Fruit fly (Drosophila melanogaster) whole organism, embryonic: ENCODE data around the gene anox.

Source experiments
- Atf3 ChIP-seq: fragments of 200-800 bp; sonication (Bioruptor generic); optimal IDR thresholded peaks from 3 replicates; lab custom pipeline; 2016; ENCODE audit warnings: missing biosample characterization, missing genetic modification characterization
- CG10147 ChIP-seq: fragments of 200-800 bp; sonication (Bioruptor generic); optimal IDR thresholded peaks from 2 replicates; lab custom pipeline; 2019; ENCODE audit warnings: missing biosample characterization, mild to moderate bottlenecking, missing genetic modification characterization, moderate library complexity
- CG10267 ChIP-seq: fragments of 200-800 bp; sonication (Bioruptor generic); optimal IDR thresholded peaks from 2 replicates; lab custom pipeline; 2018; ENCODE audit warnings: missing biosample characterization, mild to moderate bottlenecking, missing genetic modification characterization, moderate library complexity
- CG10321 ChIP-seq: fragments of 200-800 bp; sonication (Bioruptor generic); IDR thresholded peaks from 2 replicates; pipeline ENCODE4 v1.3.6; 2022; ENCODE audit warnings: missing biosample characterization, missing genetic modification characterization
- CG13624 ChIP-seq: fragments of 200-800 bp; sonication (Bioruptor generic); optimal IDR thresholded peaks from 2 replicates; lab custom pipeline; 2016; ENCODE audit warnings: missing biosample characterization, missing genetic modification characterization
- CG14441 ChIP-seq: fragments of 200-800 bp; sonication (Bioruptor generic); IDR thresholded peaks from 2 replicates; pipeline ENCODE4 v1.3.6; 2022; ENCODE audit warnings: missing biosample characterization, missing genetic modification characterization
- CG15479 ChIP-seq: fragments of 200-800 bp; sonication (Bioruptor generic); optimal IDR thresholded peaks from 3 replicates; lab custom pipeline; 2019; ENCODE audit warnings: missing biosample characterization, mild to moderate bottlenecking, missing genetic modification characterization, moderate library complexity
- CG15696 ChIP-seq: fragments of 200-800 bp; sonication (Bioruptor generic); optimal IDR thresholded peaks from 2 replicates; lab custom pipeline; 2019; ENCODE audit warnings: missing biosample characterization, mild to moderate bottlenecking, missing genetic modification characterization, moderate library complexity
- CG16779 ChIP-seq: fragments of 200-800 bp; sonication (Bioruptor generic); IDR thresholded peaks from 2 replicates; pipeline ENCODE4 v1.3.6; 2022; ENCODE audit warnings: missing biosample characterization, missing genetic modification characterization
- CG17328 ChIP-seq: fragments of 200-800 bp; sonication (Bioruptor generic); IDR thresholded peaks from 2 replicates; pipeline ENCODE4 v1.3.6; 2022; ENCODE audit warnings: missing biosample characterization, missing genetic modification characterization
- CG17385 ChIP-seq: fragments of 200-800 bp; sonication (Bioruptor generic); optimal IDR thresholded peaks from 3 replicates; lab custom pipeline; 2018; ENCODE audit warnings: missing biosample characterization, mild to moderate bottlenecking, missing genetic modification characterization
- CG17829 ChIP-seq: fragments of 200-800 bp; optimal IDR thresholded peaks from 2 replicates; lab custom pipeline; 2019; ENCODE audit warnings: missing biosample characterization, mild to moderate bottlenecking, missing genetic modification characterization, moderate library complexity
- CG30020 ChIP-seq: fragments of 200-800 bp; optimal IDR thresholded peaks from 2 replicates; lab custom pipeline; 2019; ENCODE audit warnings: missing biosample characterization, mild to moderate bottlenecking, missing genetic modification characterization, moderate library complexity
- CG32767 ChIP-seq: fragments of 200-800 bp; sonication (Bioruptor generic); IDR thresholded peaks from 2 replicates; pipeline ENCODE4 v1.3.6; 2022; ENCODE audit warnings: missing biosample characterization, missing genetic modification characterization
- CG3407 ChIP-seq: fragments of 200-800 bp; sonication (Bioruptor generic); optimal IDR thresholded peaks from 2 replicates; lab custom pipeline; 2018; ENCODE audit warnings: missing biosample characterization, mild to moderate bottlenecking, missing genetic modification characterization
- CG4617 ChIP-seq: fragments of 200-800 bp; sonication (Bioruptor generic); optimal IDR thresholded peaks from 3 replicates; lab custom pipeline; 2016; ENCODE audit warnings: missing biosample characterization, missing genetic modification characterization, borderline replicate concordance
- CG8478 ChIP-seq: fragments of >200 bp; optimal IDR thresholded peaks from 2 replicates; lab custom pipeline; 2018
- CG9609 ChIP-seq: fragments of 200-800 bp; sonication (Bioruptor generic); optimal IDR thresholded peaks from 3 replicates; lab custom pipeline; 2016; ENCODE audit warnings: missing biosample characterization, missing genetic modification characterization
- CTCF ChIP-seq: fragments of 200-800 bp; sonication (Bioruptor generic); optimal IDR thresholded peaks from 2 replicates; lab custom pipeline; 2017; ENCODE audit warnings: missing biosample characterization, mild to moderate bottlenecking, missing genetic modification characterization, moderate library complexity
- Doc2 ChIP-seq: fragments of 200-800 bp; sonication (Bioruptor generic); IDR thresholded peaks from 2 replicates; pipeline ENCODE4 v1.3.6; 2022; ENCODE audit warnings: missing biosample characterization, missing genetic modification characterization
- Dp ChIP-seq: fragments of 200-800 bp; sonication (Bioruptor generic); optimal IDR thresholded peaks from 2 replicates; lab custom pipeline; 2018; ENCODE audit warnings: missing biosample characterization, mild to moderate bottlenecking, missing genetic modification characterization, moderate library complexity
- E2f1 ChIP-seq: fragments of 200-800 bp; sonication (Bioruptor generic); IDR thresholded peaks from 2 replicates; pipeline ENCODE4 v1.3.6; 2022; ENCODE audit warnings: missing biosample characterization, missing genetic modification characterization
- HHEX ChIP-seq: fragments of 200-800 bp; sonication (Bioruptor generic); optimal IDR thresholded peaks from 3 replicates; lab custom pipeline; 2017; ENCODE audit warnings: missing biosample characterization, mild to moderate bottlenecking, missing genetic modification characterization, missing genetic modification reagents
- HLH54F ChIP-seq: fragments of 200-800 bp; sonication (Bioruptor generic); optimal IDR thresholded peaks from 3 replicates; lab custom pipeline; 2016; ENCODE audit warnings: missing biosample characterization, missing genetic modification characterization
- HmgZ ChIP-seq: fragments of 200-800 bp; sonication (Bioruptor generic); optimal IDR thresholded peaks from 2 replicates; lab custom pipeline; 2018; ENCODE audit warnings: missing biosample characterization, mild to moderate bottlenecking, missing genetic modification characterization
- Lim3 ChIP-seq: fragments of 200-800 bp; sonication (Bioruptor generic); IDR thresholded peaks from 2 replicates; pipeline ENCODE4 v1.3.6; 2022; ENCODE audit warnings: missing biosample characterization, missing genetic modification characterization
- Lpt ChIP-seq: fragments of >200 bp; optimal IDR thresholded peaks from 2 replicates; lab custom pipeline; 2018; ENCODE audit warnings: missing biosample characterization, missing genetic modification characterization
- MTF-1 ChIP-seq: fragments of 200-800 bp; sonication (Bioruptor generic); optimal IDR thresholded peaks from 2 replicates; lab custom pipeline; 2018; ENCODE audit warnings: missing biosample characterization, mild to moderate bottlenecking, missing genetic modification characterization, borderline replicate concordance
- NK7.1 ChIP-seq: fragments of 200-800 bp; sonication (Bioruptor generic); optimal IDR thresholded peaks from 3 replicates; lab custom pipeline; 2016; ENCODE audit warnings: missing biosample characterization, missing genetic modification characterization
- Ravus ChIP-seq: fragments of 200-800 bp; sonication (Bioruptor generic); IDR thresholded peaks from 2 replicates; pipeline ENCODE4 v1.3.6; 2022; ENCODE audit warnings: missing biosample characterization, missing genetic modification characterization
- Rfx ChIP-seq: fragments of 200-800 bp; sonication (Bioruptor generic); IDR thresholded peaks from 2 replicates; pipeline ENCODE4 v1.3.6; 2022; ENCODE audit warnings: missing biosample characterization, missing genetic modification characterization
- Taf1 ChIP-seq: fragments of 200-800 bp; sonication (Bioruptor generic); IDR thresholded peaks from 2 replicates; pipeline ENCODE4 v1.3.6; 2022; ENCODE audit warnings: missing biosample characterization, missing genetic modification characterization
- Trl ChIP-seq, 3 experiments: fragments of >200 bp in 2 of 3; fragments of 200-800 bp in 1 of 3; sonication (Bioruptor generic) in 1 of 3; optimal IDR thresholded peaks; 2 replicates in 1 of 3; 3 replicates in 2 of 3; lab custom pipeline; 2016 to 2017; ENCODE audit warnings: missing biosample characterization in 1 of 3, missing genetic modification characterization in 1 of 3
- YL-1 ChIP-seq: fragments of 200-800 bp; sonication (Bioruptor generic); optimal IDR thresholded peaks from 3 replicates; lab custom pipeline; 2017; ENCODE audit warnings: missing biosample characterization, mild to moderate bottlenecking, missing genetic modification characterization
- bcd ChIP-seq: fragments of 200-800 bp; sonication (Bioruptor generic); optimal IDR thresholded peaks from 2 replicates; lab custom pipeline; 2017; ENCODE audit warnings: missing biosample characterization, mild to moderate bottlenecking, missing genetic modification characterization
- cad ChIP-seq: fragments of >200 bp; optimal IDR thresholded peaks from 2 replicates; lab custom pipeline; 2017; ENCODE audit warnings: missing biosample characterization, missing genetic modification characterization
- cato ChIP-seq: fragments of 200-800 bp; sonication (Bioruptor generic); optimal IDR thresholded peaks from 2 replicates; lab custom pipeline; 2016; ENCODE audit warnings: missing biosample characterization, missing genetic modification characterization, borderline replicate concordance
- fd102C ChIP-seq: fragments of 200-800 bp; sonication (Bioruptor generic); optimal IDR thresholded peaks from 2 replicates; lab custom pipeline; 2018; ENCODE audit warnings: missing biosample characterization, mild to moderate bottlenecking, missing genetic modification characterization, moderate library complexity
- gce ChIP-seq: fragments of 200-800 bp; sonication (Bioruptor generic); IDR thresholded peaks from 3 replicates; pipeline ENCODE4 v1.3.6; 2022; ENCODE audit warnings: missing biosample characterization, missing genetic modification characterization
- hb ChIP-seq: fragments of 200-800 bp; sonication (Bioruptor generic); IDR thresholded peaks from 3 replicates; pipeline ENCODE4 v1.3.6; 2022; ENCODE audit warnings: missing biosample characterization, missing genetic modification characterization; ENCODE audit not compliant: partially characterized antibody
- ind ChIP-seq: fragments of 200-800 bp; sonication (Bioruptor generic); optimal IDR thresholded peaks from 3 replicates; lab custom pipeline; 2016; ENCODE audit warnings: missing biosample characterization, missing genetic modification characterization
- jing ChIP-seq: fragments of 200-800 bp; sonication (Bioruptor generic); optimal IDR thresholded peaks from 2 replicates; lab custom pipeline; 2018; ENCODE audit warnings: missing biosample characterization, mild to moderate bottlenecking, missing genetic modification characterization
- lov ChIP-seq, 2 experiments: fragments of 200-800 bp in 1 of 2; fragments of >200 bp in 1 of 2; sonication (Bioruptor generic) in 1 of 2; IDR thresholded peaks in 1 of 2; optimal IDR thresholded peaks in 1 of 2; 2 replicates in 1 of 2; 3 replicates in 1 of 2; pipeline versions ENCODE4 v1.3.6 to Lab custom; 2017 to 2022; ENCODE audit warnings: missing biosample characterization in 1 of 2, missing genetic modification characterization in 1 of 2
- nerfin-2 ChIP-seq: fragments of 200-800 bp; sonication (Bioruptor generic); IDR thresholded peaks from 2 replicates; pipeline ENCODE4 v1.3.6; 2022; ENCODE audit warnings: missing biosample characterization, missing genetic modification characterization; ENCODE audit not compliant: partially characterized antibody
- nmo ChIP-seq: fragments of 200-800 bp; sonication (Bioruptor generic); optimal IDR thresholded peaks from 2 replicates; lab custom pipeline; 2018; ENCODE audit warnings: missing biosample characterization, mild to moderate bottlenecking, missing genetic modification characterization, moderate library complexity
- p53 ChIP-seq: fragments of 200-800 bp; sonication (Bioruptor generic); optimal IDR thresholded peaks from 2 replicates; lab custom pipeline; 2016; ENCODE audit warnings: missing biosample characterization, missing genetic modification characterization
- pb ChIP-seq: fragments of 200-800 bp; sonication (Bioruptor generic); optimal IDR thresholded peaks from 3 replicates; lab custom pipeline; 2016; ENCODE audit warnings: missing biosample characterization, missing genetic modification characterization
- schlank ChIP-seq: fragments of 200-800 bp; sonication (Bioruptor generic); optimal IDR thresholded peaks from 2 replicates; lab custom pipeline; 2018; ENCODE audit warnings: missing biosample characterization, mild to moderate bottlenecking, missing genetic modification characterization
- sug ChIP-seq: fragments of 200-800 bp; optimal IDR thresholded peaks from 2 replicates; lab custom pipeline; 2019; ENCODE audit warnings: missing biosample characterization, mild to moderate bottlenecking, missing genetic modification characterization, moderate library complexity
- trem ChIP-seq: fragments of 200-800 bp; optimal IDR thresholded peaks from 3 replicates; lab custom pipeline; 2019; ENCODE audit warnings: missing biosample characterization, mild to moderate bottlenecking, missing genetic modification characterization, moderate library complexity
- tup ChIP-seq: fragments of 200-800 bp; sonication (Bioruptor generic); optimal IDR thresholded peaks from 2 replicates; lab custom pipeline; 2016; ENCODE audit warnings: missing biosample characterization, mild to moderate bottlenecking, missing genetic modification characterization, moderate library complexity

anox gene

dm6 chrX:21345036-21345500 is 26.0 kb upstream of the anox start, which contains the start of gene dod (continued):
- TF ChIP-seq bcd (GFP tag; lab: Kevin White, UChicago) (peak; percentile 39), HLH54F (GFP tag; lab: Kevin White, UChicago) (peak; percentile 35), p53 (no peak), CG15696 (tag; lab: Kevin White, UChicago) (no peak), CG14441 (GFP tag; lab: Robert Waterston, UW) (peak; percentile 37; the same call in 1 of the 2 replicates), HmgZ (tag; lab: Kevin White, UChicago) (peak; percentile 62), CG3407 (no peak), cad (GFP tag; lab: Kevin White, UChicago) (no peak), sug (tag; lab: Kevin White, UChicago) (peak; percentile 53), Taf1 (GFP tag; lab: Robert Waterston, UW) (0 out of 2 replicates have a peak, but pooled peaks have one; percentile 16), Doc2 (GFP tag; lab: Robert Waterston, UW) (no peak), pb (GFP tag; lab: Kevin White, UChicago) (no peak), nmo (GFP tag; lab: Kevin White, UChicago) (peak; percentile 68), nerfin-2 (GFP tag; lab: Robert Waterston, UW) (peak; percentile 70), Dp (peak; percentile 54), CG10267 (tag; lab: Kevin White, UChicago) (peak; percentile 59), CG32767 (GFP tag; lab: Robert Waterston, UW) (peak; percentile 56), CG16779 (GFP tag; lab: Robert Waterston, UW) (no peak), CG10321 (peak; percentile 30; the same call in 1 of the 2 replicates), MTF-1 (GFP tag; lab: Kevin White, UChicago) (peak; percentile 17), Rfx (GFP tag; lab: Robert Waterston, UW) (peak; percentile 81), gce (peak; percentile 26; the same call in 1 of the 3 replicates), HHEX (GFP tag; lab: Kevin White, UChicago) (peak; percentile 13), hb (GFP tag; lab: Robert Waterston, UW) (peak; percentile 68), Lim3 (GFP tag; lab: Robert Waterston, UW) (no peak), Trl (optimal IDR thresholded peaks at IDR 0.05; lab: Kevin White, UChicago) (no peak), Trl (GFP tag; optimal IDR thresholded peaks at IDR 0.05; lab: Kevin White, UChicago) (peak; percentile 21), Atf3 (GFP tag; lab: Kevin White, UChicago) (peak; percentile 26), CG4617 (peak; percentile 84), CG17328 (GFP tag; lab: Robert Waterston, UW) (peak; percentile 64), CG13624 (GFP tag; lab: Kevin White, UChicago) (peak; percentile 61), ind (GFP tag; lab: Kevin White, UChicago) (peak; percentile 34), schlank (tag; lab: Kevin White, UChicago) (no peak), CG8478 (no peak), CG17385 (GFP tag; lab: Kevin White, UChicago) (peak; percentile 54), jing (GFP tag; lab: Kevin White, UChicago) (no peak), CG9609 (GFP tag; lab: Kevin White, UChicago) (peak; percentile 35), Lpt (no peak), YL-1 (peak; percentile 82), tup (GFP tag; lab: Kevin White, UChicago) (no peak), Ravus (GFP tag; lab: Robert Waterston, UW) (no peak), cato (GFP tag; lab: Kevin White, UChicago) (no peak), lov (optimal IDR thresholded peaks at IDR 0.05; lab: Kevin White, UChicago) (no peak), lov (GFP tag; IDR thresholded peaks at IDR 0.05; lab: Robert Waterston, UW) (no peak), E2f1 (GFP tag; lab: Robert Waterston, UW) (peak; percentile 20; the same call in 1 of the 2 replicates), fd102C (no peak), CG30020 (tag; lab: Kevin White, UChicago) (peak; percentile 7), NK7.1 (GFP tag; lab: Kevin White, UChicago) (no peak), CG15479 (GFP tag; lab: Kevin White, UChicago) (no peak), CG10147 (GFP tag; lab: Kevin White, UChicago) (peak; percentile 16), trem (peak; percentile 57), CG17829 (peak; percentile 52), CTCF (GFP tag; lab: Kevin White, UChicago) (peak; percentile 60)
